Fruit fly (Drosophila melanogaster) whole organism, larva: ENCODE results near the gene CG2712.

Experiments used
- noc ChIP-seq: fragments of 200-800 bp; sonication (Bioruptor generic); optimal IDR thresholded peaks from 3 replicates; lab custom pipeline; 2019; ENCODE audit warnings: missing biosample characterization, mild to moderate bottlenecking, missing genetic modification characterization, moderate library complexity

Gene CG2712

dm6 chrX:2732127-2732526 is at the start of gene CG2712, which contains the start of gene ttm50:
Gene CG2712 (plus strand): TSS chrX:2732469.
Gene ttm50 (minus strand): TSS chrX:2732190.
- TF ChIP-seq noc (tag; lab: Kevin White, UChicago) = peak; percentile 58

- TF ChIP-seq noc (tag; lab: Kevin White, UChicago) = no peak
Measured at dm6 chrX:2682832-2683231, 49.4 kb upstream of the CG2712 start, which contains the start of gene CG2652. Gene CG2652 (minus strand): TSS chrX:2682932.

- no peak for TF ChIP-seq noc (tag; lab: Kevin White, UChicago)
Measured at dm6 chrX:2683926-2684325, 48.3 kb upstream of the CG2712 start.

- TF ChIP-seq noc (tag; lab: Kevin White, UChicago) = no peak
Measured at dm6 chrX:2684442-2684841, 47.8 kb upstream of the CG2712 start.

- TF ChIP-seq noc (tag; lab: Kevin White, UChicago) = no peak
Measured at dm6 chrX:2685022-2685421, 47.2 kb upstream of the CG2712 start.

- no peak for TF ChIP-seq noc (tag; lab: Kevin White, UChicago)
Measured at dm6 chrX:2685580-2685979, 46.7 kb upstream of the CG2712 start, which contains the start of gene per. Gene per (plus strand): TSS chrX:2685580.

dm6 chrX:2686930-2687329 is 45.3 kb upstream of the CG2712 start:
- no peak for TF ChIP-seq noc (tag; lab: Kevin White, UChicago)

dm6 chrX:2690376-2690775 is 41.9 kb upstream of the CG2712 start:
- no peak for TF ChIP-seq noc (tag; lab: Kevin White, UChicago)

- no peak for TF ChIP-seq noc (tag; lab: Kevin White, UChicago)
Measured at dm6 chrX:2693786-2694185, 38.5 kb upstream of the CG2712 start, which contains the start of gene dyw. Gene dyw (minus strand): TSS chrX:2693886.

dm6 chrX:2698064-2698894 is 34.0 kb upstream of the CG2712 start, which contains the start of the genes Spg7 and Lint-O:
Gene Spg7 (minus strand): TSS chrX:2698211.
Gene Lint-O (plus strand): TSS chrX:2698701.
- no peak for TF ChIP-seq noc (tag; lab: Kevin White, UChicago)

- peak; percentile 100 for TF ChIP-seq noc (tag; lab: Kevin White, UChicago)
Measured at dm6 chrX:2703693-2704092, 28.6 kb upstream of the CG2712 start, which contains the start of gene Ugalt. Gene Ugalt (minus strand): TSS chrX:2703852.

- TF ChIP-seq noc (tag; lab: Kevin White, UChicago) = no peak
Measured at dm6 chrX:2704134-2704773, 28.0 kb upstream of the CG2712 start, which contains the start of gene eIF2Bbeta. Gene eIF2Bbeta (plus strand): TSS chrX:2704571.

dm6 chrX:2707377-2708090 is 24.7 kb upstream of the CG2712 start, which contains the start of gene CG2680:
Gene CG2680 (minus strand): TSS chrX:2707427.
- no peak for TF ChIP-seq noc (tag; lab: Kevin White, UChicago)

- TF ChIP-seq noc (tag; lab: Kevin White, UChicago) = no peak
Measured at dm6 chrX:2708156-2708734, 24.0 kb upstream of the CG2712 start, which contains the start of gene CG2681. Gene CG2681 (plus strand): TSS chrX:2708684.

dm6 chrX:2713776-2714175 is 18.5 kb upstream of the CG2712 start, which contains the start of the genes CG2685 and CG2694:
Gene CG2685 (minus strand): TSS chrX:2713960.
Gene CG2694 (plus strand): TSS chrX:2714079.
- no peak for TF ChIP-seq noc (tag; lab: Kevin White, UChicago)
